Fruit fly (Drosophila melanogaster) whole organism, embryonic: ENCODE measurements around the gene rempA.

Source experiments
- CG10321 ChIP-seq: fragments of 200-800 bp; sonication (Bioruptor generic); IDR thresholded peaks from 2 replicates; pipeline ENCODE4 v1.3.6; 2022; ENCODE audit warnings: missing biosample characterization, missing genetic modification characterization
- CG10431 ChIP-seq: fragments of 200-800 bp; sonication (Bioruptor generic); optimal IDR thresholded peaks from 3 replicates; lab custom pipeline; 2018; ENCODE audit warnings: missing biosample characterization, mild to moderate bottlenecking, missing genetic modification characterization
- CG10654 ChIP-seq: fragments of 200-800 bp; sonication (Bioruptor generic); optimal IDR thresholded peaks from 2 replicates; lab custom pipeline; 2016; ENCODE audit warnings: missing biosample characterization, missing genetic modification characterization
- CG11696 ChIP-seq: fragments of 200-800 bp; sonication (Bioruptor generic); IDR thresholded peaks from 2 replicates; pipeline ENCODE4 v1.3.6; 2022; ENCODE audit warnings: missing biosample characterization, missing genetic modification characterization
- CG13424 ChIP-seq: fragments of 200-800 bp; sonication (Bioruptor generic); optimal IDR thresholded peaks from 2 replicates; lab custom pipeline; 2019; ENCODE audit warnings: missing biosample characterization, mild to moderate bottlenecking, missing genetic modification characterization, moderate library complexity
- CG14965 ChIP-seq: fragments of 200-800 bp; sonication (Bioruptor generic); optimal IDR thresholded peaks from 2 replicates; lab custom pipeline; 2016; ENCODE audit warnings: missing biosample characterization, missing genetic modification characterization, borderline replicate concordance
- CG15514 ChIP-seq: fragments of 200-800 bp; sonication (Bioruptor generic); optimal IDR thresholded peaks from 3 replicates; lab custom pipeline; 2017; ENCODE audit warnings: missing biosample characterization, missing genetic modification characterization, mild to moderate bottlenecking, moderate library complexity, missing genetic modification reagents
- CG17612 ChIP-seq: fragments of 200-800 bp; sonication (Bioruptor generic); IDR thresholded peaks from 2 replicates; pipeline ENCODE4 v1.3.6; 2022; ENCODE audit warnings: missing biosample characterization, missing genetic modification characterization
- CG17802 ChIP-seq: fragments of 200-800 bp; sonication (Bioruptor generic); optimal IDR thresholded peaks from 2 replicates; lab custom pipeline; 2018; ENCODE audit warnings: missing biosample characterization, mild to moderate bottlenecking, missing genetic modification characterization, moderate library complexity
- CG17829 ChIP-seq: fragments of 200-800 bp; optimal IDR thresholded peaks from 2 replicates; lab custom pipeline; 2019; ENCODE audit warnings: missing biosample characterization, mild to moderate bottlenecking, missing genetic modification characterization, moderate library complexity
- CG1832 ChIP-seq: fragments of 200-800 bp; sonication (Bioruptor generic); optimal IDR thresholded peaks from 2 replicates; lab custom pipeline; 2017; ENCODE audit warnings: missing biosample characterization, mild to moderate bottlenecking, missing genetic modification characterization, inconsistent platforms
- CG2712 ChIP-seq: fragments of 200-800 bp; optimal IDR thresholded peaks from 3 replicates; lab custom pipeline; 2019; ENCODE audit warnings: missing biosample characterization, mild to moderate bottlenecking, missing genetic modification characterization, moderate library complexity
- CG31441 ChIP-seq: fragments of 200-800 bp; sonication (Bioruptor generic); IDR thresholded peaks from 2 replicates; pipeline ENCODE4 v1.3.6; 2022; ENCODE audit warnings: missing biosample characterization, missing genetic modification characterization
- CG33557 ChIP-seq: fragments of 200-800 bp; sonication (Bioruptor generic); optimal IDR thresholded peaks from 2 replicates; lab custom pipeline; 2019; ENCODE audit warnings: missing biosample characterization, mild to moderate bottlenecking, missing genetic modification characterization, moderate library complexity
- CG34376 ChIP-seq: fragments of 200-800 bp; sonication (Bioruptor generic); optimal IDR thresholded peaks from 2 replicates; lab custom pipeline; 2018; ENCODE audit warnings: missing biosample characterization, mild to moderate bottlenecking, missing genetic modification characterization
- CG3847 ChIP-seq: fragments of 200-800 bp; sonication (Bioruptor generic); IDR thresholded peaks from 2 replicates; pipeline ENCODE4 v1.3.6; 2022; ENCODE audit warnings: missing biosample characterization, missing genetic modification characterization
- CG4730 ChIP-seq: fragments of 200-800 bp; sonication (Bioruptor generic); IDR thresholded peaks from 2 replicates; pipeline ENCODE4 v1.3.6; 2022; ENCODE audit warnings: missing biosample characterization, missing genetic modification characterization
- CG4820 ChIP-seq: fragments of 200-800 bp; sonication (Bioruptor generic); optimal IDR thresholded peaks from 3 replicates; lab custom pipeline; 2016; ENCODE audit warnings: missing biosample characterization, missing genetic modification characterization
- CG6272 ChIP-seq: fragments of 200-800 bp; sonication (Bioruptor generic); IDR thresholded peaks from 2 replicates; pipeline ENCODE4 v1.3.6; 2022; ENCODE audit warnings: missing biosample characterization, missing genetic modification characterization
- CG6765 ChIP-seq: fragments of 200-800 bp; sonication (Bioruptor generic); optimal IDR thresholded peaks from 3 replicates; lab custom pipeline; 2017; ENCODE audit warnings: missing biosample characterization, mild to moderate bottlenecking, missing genetic modification characterization
- CG8359 ChIP-seq: fragments of 200-800 bp; sonication (Bioruptor generic); optimal IDR thresholded peaks from 2 replicates; lab custom pipeline; 2017; ENCODE audit warnings: missing biosample characterization, mild to moderate bottlenecking, missing genetic modification characterization, borderline replicate concordance
- CG9437 ChIP-seq: fragments of 200-800 bp; sonication (Bioruptor generic); optimal IDR thresholded peaks from 2 replicates; lab custom pipeline; 2018; ENCODE audit warnings: missing biosample characterization, mild to moderate bottlenecking, missing genetic modification characterization
- CG9797 ChIP-seq: fragments of 200-800 bp; sonication (Bioruptor generic); optimal IDR thresholded peaks from 3 replicates; lab custom pipeline; 2018; ENCODE audit warnings: missing biosample characterization, mild to moderate bottlenecking, missing genetic modification characterization
- CkIIα-i1 ChIP-seq: fragments of 200-800 bp; sonication (Bioruptor generic); IDR thresholded peaks from 2 replicates; pipeline ENCODE4 v1.3.6; 2022; ENCODE audit warnings: missing biosample characterization, missing genetic modification characterization
- CoRest ChIP-seq: fragments of 200-800 bp; sonication (Bioruptor generic); optimal IDR thresholded peaks from 3 replicates; lab custom pipeline; 2018; ENCODE audit warnings: missing biosample characterization, mild to moderate bottlenecking, missing genetic modification characterization, moderate library complexity
- D ChIP-seq, 2 experiments: fragments of 200-800 bp in 1 of 2; fragments of >200 bp in 1 of 2; sonication (Bioruptor generic) in 1 of 2; optimal IDR thresholded peaks; 2 replicates in 1 of 2; 3 replicates in 1 of 2; lab custom pipeline; 2017; ENCODE audit warnings: mild to moderate bottlenecking in 1 of 2, missing biosample characterization in 1 of 2, missing genetic modification characterization in 1 of 2, missing genetic modification reagents in 1 of 2
- Dbx ChIP-seq: fragments of 200-800 bp; sonication (Bioruptor generic); IDR thresholded peaks from 3 replicates; pipeline ENCODE4 v1.3.6; 2022; ENCODE audit warnings: missing biosample characterization, missing genetic modification characterization
- Dfd ChIP-seq, 2 experiments: fragments of >200 bp; optimal IDR thresholded peaks; 2 replicates each; lab custom pipeline; 2017; ENCODE audit warnings: missing biosample characterization in 2 of 2, missing genetic modification characterization in 2 of 2
- Eip74EF ChIP-seq, 2 experiments: fragments of 200-800 bp in 1 of 2; fragments of >200 bp in 1 of 2; sonication (Bioruptor generic) in 1 of 2; optimal IDR thresholded peaks; 2 replicates each; lab custom pipeline; 2017 to 2019; ENCODE audit warnings: missing biosample characterization in 2 of 2, missing genetic modification characterization in 2 of 2, mild to moderate bottlenecking in 1 of 2, moderate library complexity in 1 of 2
- H15 ChIP-seq: fragments of 200-800 bp; sonication (Bioruptor generic); IDR thresholded peaks from 3 replicates; pipeline ENCODE4 v1.3.6; 2022; ENCODE audit warnings: missing biosample characterization, missing genetic modification characterization
- HLH3B ChIP-seq: fragments of 200-800 bp; sonication (Bioruptor generic); IDR thresholded peaks from 2 replicates; pipeline ENCODE4 v1.3.6; 2022; ENCODE audit warnings: missing biosample characterization, missing genetic modification characterization
- Jarid2 ChIP-seq: fragments of 200-800 bp; sonication (Bioruptor generic); optimal IDR thresholded peaks from 3 replicates; lab custom pipeline; 2017; ENCODE audit warnings: mild to moderate bottlenecking, missing biosample characterization, missing genetic modification reagents, missing genetic modification characterization
- Pdp1 ChIP-seq, 2 experiments: fragments of 200-800 bp; sonication (Bioruptor generic); optimal IDR thresholded peaks; 3 replicates each; lab custom pipeline; 2016; ENCODE audit warnings: missing biosample characterization in 2 of 2, missing genetic modification characterization in 2 of 2, mild to moderate bottlenecking in 1 of 2, moderate library complexity in 1 of 2
- Ssrp ChIP-seq: fragments of 200-800 bp; sonication (Bioruptor generic); optimal IDR thresholded peaks from 2 replicates; lab custom pipeline; 2018; ENCODE audit warnings: missing biosample characterization, mild to moderate bottlenecking, missing genetic modification characterization, moderate library complexity
- Tbp ChIP-seq: fragments of >200 bp; optimal IDR thresholded peaks from 2 replicates; lab custom pipeline; 2018; ENCODE audit warnings: missing biosample characterization, missing genetic modification characterization
- cad ChIP-seq: fragments of >200 bp; optimal IDR thresholded peaks from 2 replicates; lab custom pipeline; 2017; ENCODE audit warnings: missing biosample characterization, missing genetic modification characterization
- croc ChIP-seq: fragments of 200-800 bp; sonication (Bioruptor generic); conservative IDR thresholded peaks from 3 replicates; pipeline ENCODE4 v1.3.6; 2022; ENCODE audit warnings: missing biosample characterization, missing genetic modification characterization
- emc ChIP-seq: fragments of 200-800 bp; sonication (Bioruptor generic); optimal IDR thresholded peaks from 2 replicates; lab custom pipeline; 2016; ENCODE audit warnings: missing biosample characterization, missing genetic modification characterization
- fd96Cb ChIP-seq: fragments of 200-800 bp; sonication (Bioruptor generic); optimal IDR thresholded peaks from 2 replicates; lab custom pipeline; 2018; ENCODE audit warnings: missing biosample characterization, mild to moderate bottlenecking, missing genetic modification characterization, moderate library complexity
- gfzf ChIP-seq: fragments of 200-800 bp; sonication (Bioruptor generic); optimal IDR thresholded peaks from 2 replicates; lab custom pipeline; 2016; ENCODE audit warnings: missing biosample characterization, mild to moderate bottlenecking, missing genetic modification characterization, moderate library complexity
- hbn ChIP-seq: fragments of 200-800 bp; sonication (Bioruptor generic); IDR thresholded peaks from 2 replicates; pipeline ENCODE4 v1.3.6; 2022; ENCODE audit warnings: missing biosample characterization, missing genetic modification characterization; ENCODE audit not compliant: partially characterized antibody
- her ChIP-seq: fragments of 200-800 bp; sonication (Bioruptor generic); optimal IDR thresholded peaks from 2 replicates; lab custom pipeline; 2016; ENCODE audit warnings: missing biosample characterization, missing genetic modification characterization
- jigr1 ChIP-seq: fragments of 200-800 bp; sonication (Bioruptor generic); IDR thresholded peaks from 3 replicates; pipeline ENCODE4 v1.3.6; 2022; ENCODE audit warnings: missing biosample characterization, missing genetic modification characterization
- nerfin-1 ChIP-seq: fragments of 200-800 bp; sonication (Bioruptor generic); optimal IDR thresholded peaks from 3 replicates; lab custom pipeline; 2019; ENCODE audit warnings: missing biosample characterization, mild to moderate bottlenecking, missing genetic modification characterization, moderate library complexity
- pros ChIP-seq: fragments of 200-800 bp; sonication (Bioruptor generic); optimal IDR thresholded peaks from 3 replicates; lab custom pipeline; 2019; ENCODE audit warnings: missing biosample characterization, mild to moderate bottlenecking, missing genetic modification characterization, moderate library complexity
- ranshi ChIP-seq: fragments of 200-800 bp; sonication (Bioruptor generic); IDR thresholded peaks from 2 replicates; pipeline ENCODE4 v1.3.6; 2022; ENCODE audit warnings: missing biosample characterization, missing genetic modification characterization
- sqz ChIP-seq: fragments of 200-800 bp; sonication (Bioruptor generic); optimal IDR thresholded peaks from 3 replicates; lab custom pipeline; 2018; ENCODE audit warnings: missing biosample characterization, mild to moderate bottlenecking, missing genetic modification characterization
- wdn ChIP-seq: fragments of 200-800 bp; sonication (Bioruptor generic); IDR thresholded peaks from 2 replicates; pipeline ENCODE4 v1.3.6; 2022; ENCODE audit warnings: missing biosample characterization, missing genetic modification characterization
- zen ChIP-seq: fragments of 200-800 bp; sonication (Bioruptor generic); optimal IDR thresholded peaks from 3 replicates; lab custom pipeline; 2018; ENCODE audit warnings: missing biosample characterization, mild to moderate bottlenecking, missing genetic modification characterization, moderate library complexity

rempA gene

dm6 chr2L:510534-511014 lies 49.5 kb downstream of the rempA start (continued):
- peak; percentile 55 for TF ChIP-seq CG6765 (GFP tag; lab: Kevin White, UChicago)
- TF ChIP-seq CG13424 (tag; lab: Kevin White, UChicago) = peak; percentile 48
- TF ChIP-seq zen (tag; lab: Kevin White, UChicago) = peak; percentile 80
- TF ChIP-seq CG31441 (GFP tag; lab: Robert Waterston, UW) = peak; percentile 76
- peak; percentile 86 for TF ChIP-seq CG8359 (GFP tag; lab: Kevin White, UChicago)
- TF ChIP-seq CG4820 (GFP tag; lab: Kevin White, UChicago) = peak; percentile 52
- no peak for TF ChIP-seq CkIIα-i1
- no peak for TF ChIP-seq CG11696 (GFP tag; lab: Robert Waterston, UW)
- no peak for TF ChIP-seq jigr1
- no peak for TF ChIP-seq wdn (GFP tag; lab: Robert Waterston, UW)
- no peak for TF ChIP-seq emc (GFP tag; lab: Kevin White, UChicago)
- peak; percentile 62 for TF ChIP-seq CG14965 (GFP tag; lab: Kevin White, UChicago)
- TF ChIP-seq fd96Cb (tag; lab: Kevin White, UChicago) = peak; percentile 41
- peak; percentile 82 for TF ChIP-seq sqz (GFP tag; lab: Kevin White, UChicago)
- TF ChIP-seq nerfin-1 (tag; lab: Kevin White, UChicago) = peak; percentile 78
- peak; percentile 48 for TF ChIP-seq CG17829
- no peak for TF ChIP-seq D (optimal IDR thresholded peaks at IDR 0.05; lab: Kevin White, UChicago)
- peak; percentile 75 for TF ChIP-seq D (GFP tag; optimal IDR thresholded peaks at IDR 0.05; lab: Kevin White, UChicago)
- TF ChIP-seq Ssrp (tag; lab: Kevin White, UChicago) = no peak
- no peak for TF ChIP-seq croc (GFP tag; lab: Robert Waterston, UW)
- TF ChIP-seq CG17802 = peak; percentile 14
- peak; percentile 43; the same call in 1 of the 2 replicates for TF ChIP-seq CG10321 (GFP tag; lab: Robert Waterston, UW)
- peak; percentile 56 for TF ChIP-seq CoRest (tag; lab: Kevin White, UChicago)
- TF ChIP-seq pros (GFP tag; lab: Kevin White, UChicago) = peak; percentile 55
- TF ChIP-seq Dfd (GFP tag; optimal IDR thresholded peaks at IDR 0.05; lab: Kevin White, UChicago) = no peak
- TF ChIP-seq CG4730 (GFP tag; lab: Robert Waterston, UW) = 0 out of 2 replicates have a peak, but pooled peaks have one; percentile 18
- peak; percentile 68 for TF ChIP-seq Jarid2 (GFP tag; lab: Kevin White, UChicago)
- TF ChIP-seq Dbx (GFP tag; lab: Robert Waterston, UW) = 0 out of 3 replicates have a peak, but pooled peaks have one; percentile 34
- peak; percentile 67 for TF ChIP-seq CG10654 (GFP tag; lab: Kevin White, UChicago)
- TF ChIP-seq Pdp1 (GFP tag; optimal IDR thresholded peaks at IDR 0.05; lab: Kevin White, UChicago) = peak; percentile 12 to 58
- no peak for TF ChIP-seq CG34376 (GFP tag; lab: Kevin White, UChicago)
- peak; percentile 0 for TF ChIP-seq CG15514 (GFP tag; lab: Kevin White, UChicago)
- TF ChIP-seq her (GFP tag; lab: Kevin White, UChicago) = peak; percentile 60
- TF ChIP-seq CG6272 (GFP tag; lab: Robert Waterston, UW) = no peak
- TF ChIP-seq ranshi (GFP tag; lab: Robert Waterston, UW) = no peak
- no peak for TF ChIP-seq Tbp
- no peak for TF ChIP-seq hbn (GFP tag; lab: Robert Waterston, UW)
- 0 out of 3 replicates have a peak, but pooled peaks have one; percentile 38 for TF ChIP-seq H15 (GFP tag; lab: Robert Waterston, UW)
- TF ChIP-seq CG10431 (GFP tag; lab: Kevin White, UChicago) = peak; percentile 81
- TF ChIP-seq CG33557 = peak; percentile 89
- peak; percentile 77 for TF ChIP-seq CG2712
- no peak for TF ChIP-seq gfzf
- peak; percentile 61; the same call in 1 of the 2 replicates for TF ChIP-seq HLH3B (GFP tag; lab: Robert Waterston, UW)
- no peak for TF ChIP-seq CG9437 (GFP tag; lab: Kevin White, UChicago)
- no peak for TF ChIP-seq CG17612 (GFP tag; lab: Robert Waterston, UW)
- TF ChIP-seq cad (GFP tag; lab: Kevin White, UChicago) = no peak
- TF ChIP-seq CG9797 = peak; percentile 37
- TF ChIP-seq CG3847 (GFP tag; lab: Robert Waterston, UW) = no peak
- no peak for TF ChIP-seq Eip74EF (GFP tag; optimal IDR thresholded peaks at IDR 0.05; lab: Kevin White, UChicago)
- peak; percentile 52 for TF ChIP-seq CG1832 (GFP tag; lab: Kevin White, UChicago)
